Worm (Caenorhabditis elegans): ENCODE results near the gene K09F6.11.

DNA sequence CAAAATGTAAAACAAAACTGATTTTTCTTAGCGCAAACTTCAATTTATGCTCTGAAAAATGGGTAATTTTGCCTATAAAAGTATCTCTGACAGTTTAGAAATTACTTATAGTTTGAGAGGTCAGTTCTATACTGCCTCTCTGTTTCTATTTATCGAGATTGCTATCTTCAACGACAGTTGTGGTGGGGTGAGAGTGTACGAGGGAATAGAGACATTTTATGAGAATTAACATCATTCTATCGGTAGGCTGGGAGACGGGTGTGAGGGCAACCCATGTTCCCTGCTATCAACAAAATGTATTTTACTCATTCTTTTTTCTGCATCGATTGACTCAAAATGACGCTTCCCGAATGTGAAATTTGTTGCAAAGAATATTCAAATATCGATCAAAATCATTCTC is 40.2 kb downstream of the K09F6.11 start, which contains the start of gene ZK1240.3:
- TF ChIP-seq unc-62 (GFP tag; optimal IDR thresholded peaks at IDR 0.05) = no peak
- no peak for TF ChIP-seq nhr-2 (tag; optimal IDR thresholded peaks at IDR 0.05)
- no peak for TF ChIP-seq elt-1 (tag; optimal IDR thresholded peaks at IDR 0.05; ENCODE audit: borderline replicate concordance, insufficient read depth)
- no peak for TF ChIP-seq ces-1 (GFP tag; optimal IDR thresholded peaks at IDR 0.05)

All from whole organism, mixed stage, embryonic.